Fruit fly (Drosophila melanogaster): ENCODE measurements around the gene CIAPIN1.

CIAPIN1 gene

DNA sequence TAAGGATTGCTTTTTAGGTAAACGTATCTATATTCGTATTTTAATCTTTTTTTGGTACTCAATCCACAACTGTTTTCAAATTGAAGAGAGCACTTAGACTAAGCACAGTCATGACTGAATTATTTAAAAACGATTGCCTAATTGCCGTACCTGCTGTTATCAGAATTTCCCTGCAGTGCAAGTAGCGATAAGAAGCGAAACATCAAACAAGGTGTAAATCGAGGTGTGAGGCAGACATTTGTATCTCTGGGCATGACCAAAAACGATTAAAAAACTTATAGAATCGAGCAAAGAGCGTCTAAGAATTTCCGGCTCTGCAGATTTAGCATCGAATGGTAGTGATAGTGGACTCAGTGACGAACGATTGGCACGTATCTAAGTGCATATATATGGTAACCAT lies 16.4 kb upstream of the CIAPIN1 start:
- TF ChIP-seq Atf3 (GFP tag; optimal IDR thresholded peaks at IDR 0.05) = no peak
- no peak for TF ChIP-seq H2.0 (GFP tag; IDR thresholded peaks at IDR 0.05)
- TF ChIP-seq CG2199 (GFP tag; IDR thresholded peaks at IDR 0.05) = peak; percentile 55; the same call in 1 of the 3 replicates
- TF ChIP-seq Oaz (GFP tag; IDR thresholded peaks at IDR 0.05) = no peak
- TF ChIP-seq sd (tag; optimal IDR thresholded peaks at IDR 0.05) = peak; percentile 28
- TF ChIP-seq sens (GFP tag) = peak; percentile 55
- TF ChIP-seq MTF-1 (GFP tag; optimal IDR thresholded peaks at IDR 0.05; ENCODE audit: borderline replicate concordance) = no peak
- TF ChIP-seq odd (GFP tag; optimal IDR thresholded peaks at IDR 0.05) = no peak
- TF ChIP-seq Rx (GFP tag; IDR thresholded peaks at IDR 0.05) = no peak

DNA sequence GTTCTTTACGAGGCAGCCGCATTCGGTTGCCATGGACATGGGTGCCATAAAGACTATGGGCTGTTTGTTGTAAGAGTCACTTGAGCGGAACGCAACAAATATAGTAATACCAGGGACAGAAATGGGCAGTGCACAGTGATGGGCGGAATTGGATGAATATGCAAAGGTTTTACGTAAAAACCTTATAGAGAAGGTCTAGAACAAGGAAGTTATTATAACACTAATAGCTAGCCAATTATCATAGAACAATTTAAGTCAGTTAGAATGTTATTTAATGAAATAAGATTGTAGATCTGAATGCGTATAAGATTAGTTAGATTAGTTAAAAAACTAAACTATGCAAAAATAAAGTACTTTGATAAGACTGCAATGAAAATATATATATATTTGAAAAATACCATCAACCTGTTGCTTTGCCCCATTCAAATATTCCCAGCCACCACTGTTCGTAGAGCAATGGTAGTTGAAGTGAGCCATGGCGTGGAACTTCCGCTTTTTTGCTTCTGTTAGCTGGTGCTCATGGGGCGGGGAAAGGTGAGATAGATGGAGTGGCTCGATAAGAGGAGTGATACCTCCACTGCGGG lies 14.2 kb upstream of the CIAPIN1 start:
- TF ChIP-seq dysf (GFP tag; IDR thresholded peaks at IDR 0.05) (peak; percentile 57; the same call in 2 of the 3 replicates), ap (GFP tag; IDR thresholded peaks at IDR 0.05) (peak; percentile 27; the same call in 1 of the 2 replicates), grn (GFP tag; optimal IDR thresholded peaks at IDR 0.05) (peak; percentile 24), CG1647 (GFP tag; optimal IDR thresholded peaks at IDR 0.05) (no peak), CG7372 (GFP tag; IDR thresholded peaks at IDR 0.05) (no peak), Oli (tag; optimal IDR thresholded peaks at IDR 0.05) (peak; percentile 11), CG30403 (GFP tag; optimal IDR thresholded peaks at IDR 0.05) (peak; percentile 8), CG2120 (GFP tag; optimal IDR thresholded peaks at IDR 0.05) (peak; percentile 9), prd (optimal IDR thresholded peaks at IDR 0.05) (no peak), prd (GFP tag; IDR thresholded peaks at IDR 0.05) (0 out of 3 replicates have a peak, but pooled peaks have one; percentile 18), chif (GFP tag; optimal IDR thresholded peaks at IDR 0.05) (peak in 1 of 2 experiments; percentile 27), Ada2b (GFP tag; IDR thresholded peaks at IDR 0.05) (0 out of 2 replicates have a peak, but pooled peaks have one; percentile 13), Max (GFP tag; optimal IDR thresholded peaks at IDR 0.05) (no peak), Meics (GFP tag; optimal IDR thresholded peaks at IDR 0.05) (peak; percentile 24), CG12299 (tag; optimal IDR thresholded peaks at IDR 0.05) (no peak), CG15073 (GFP tag; optimal IDR thresholded peaks at IDR 0.05) (peak; percentile 91), CG4820 (GFP tag; optimal IDR thresholded peaks at IDR 0.05) (peak; percentile 26), sens (GFP tag) (peak; percentile 76), CG6689 (GFP tag; IDR thresholded peaks at IDR 0.05) (peak; percentile 36; the same call in 1 of the 2 replicates), lilli (GFP tag; optimal IDR thresholded peaks at IDR 0.05) (peak; percentile 14), lab (GFP tag; optimal IDR thresholded peaks at IDR 0.05) (peak; percentile 10), Sox100B (GFP tag; optimal IDR thresholded peaks at IDR 0.05) (peak; percentile 32), CG11695 (GFP tag; IDR thresholded peaks at IDR 0.05) (no peak), tgo (GFP tag; IDR thresholded peaks at IDR 0.05) (0 out of 3 replicates have a peak, but pooled peaks have one; percentile 35)

DNA sequence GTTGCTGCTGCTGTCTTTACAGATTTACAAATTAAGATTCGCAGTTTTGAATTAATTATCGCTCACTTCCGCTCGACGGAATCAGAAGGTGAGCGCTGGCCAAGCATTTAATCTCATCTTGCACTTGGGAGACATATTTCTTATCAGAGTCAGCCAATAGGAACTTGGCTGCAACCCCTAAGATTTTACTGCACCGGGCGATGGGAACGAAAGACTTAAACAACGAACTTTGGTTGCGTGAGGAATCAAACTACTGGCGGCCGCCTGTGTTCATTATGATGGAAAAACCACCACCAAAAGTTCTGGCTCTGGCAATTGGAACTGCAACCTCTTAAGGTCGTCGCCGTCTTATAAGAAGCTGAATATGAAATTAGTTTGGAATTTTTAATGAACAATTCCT lies 5.1 kb upstream of the CIAPIN1 start:
- no peak for TF ChIP-seq HmgD (GFP tag; optimal IDR thresholded peaks at IDR 0.05)
- TF ChIP-seq CG12659 (GFP tag; optimal IDR thresholded peaks at IDR 0.05) = no peak
- TF ChIP-seq CG10431 (GFP tag; optimal IDR thresholded peaks at IDR 0.05) = no peak
- TF ChIP-seq pros (GFP tag; optimal IDR thresholded peaks at IDR 0.05) = peak; percentile 82
- no peak for TF ChIP-seq CG9817 (tag; optimal IDR thresholded peaks at IDR 0.05)
- TF ChIP-seq insv (GFP tag; optimal IDR thresholded peaks at IDR 0.05) = peak in 1 of 2 experiments; percentile 89
- peak; percentile 49; the same call in 1 of the 2 replicates for TF ChIP-seq CG11247 (GFP tag; IDR thresholded peaks at IDR 0.05)
- TF ChIP-seq sens (GFP tag) = peak; percentile 39
- peak; percentile 99 for TF ChIP-seq Elba2 (GFP tag; optimal IDR thresholded peaks at IDR 0.05)
